Worm (Caenorhabditis elegans) whole organism, young adult: ENCODE data around the gene Y97E10AL.1.

Experiments used
- B0336.3 ChIP-seq: fragments of 200-800 bp; sonication (Bioruptor generic); IDR thresholded peaks from 2 replicates; pipeline ENCODE4 v1.3.6; 2022; ENCODE audit warnings: missing genetic modification characterization, missing compliant biosample characterization
- C06A6.2 ChIP-seq: fragments of 200-800 bp; sonication (Bioruptor generic); conservative IDR thresholded peaks from 2 replicates; pipeline ENCODE4 v1.3.6; 2022; ENCODE audit warnings: missing genetic modification characterization, missing compliant biosample characterization
- F23B12.7 ChIP-seq: sonication (generic microtip); optimal IDR thresholded peaks from 2 replicates; lab custom pipeline; 2017; ENCODE audit warnings: missing genetic modification characterization, mild to moderate bottlenecking, missing compliant biosample characterization, antibody characterized with exemption, moderate library complexity; ENCODE audit not compliant: insufficient read depth
- F33H1.4 ChIP-seq: fragments of 200-800 bp; sonication (Bioruptor generic); IDR thresholded peaks from 2 replicates; pipeline ENCODE4 v1.3.6; 2022; ENCODE audit warnings: missing genetic modification reagents, missing genetic modification characterization, missing compliant biosample characterization
- F57A8.1 ChIP-seq: fragments of 200-800 bp; sonication (Bioruptor generic); optimal IDR thresholded peaks from 2 replicates; lab custom pipeline; 2018; ENCODE audit warnings: mild to moderate bottlenecking, missing genetic modification characterization, moderate library complexity, missing compliant biosample characterization
- Y56A3A.18 ChIP-seq: fragments of 200-800 bp; sonication (Bioruptor generic); IDR thresholded peaks from 2 replicates; pipeline ENCODE4 v1.3.6; 2022; ENCODE audit warnings: missing genetic modification reagents, missing genetic modification characterization, missing compliant biosample characterization
- ceh-40 ChIP-seq: fragments of 200-800 bp; sonication (Bioruptor generic); IDR thresholded peaks from 2 replicates; pipeline ENCODE4 v1.3.6; 2022; ENCODE audit warnings: missing genetic modification characterization, missing compliant biosample characterization
- dpff-1 ChIP-seq: sonication (generic microtip); optimal IDR thresholded peaks from 2 replicates; lab custom pipeline; 2017; ENCODE audit warnings: mild to moderate bottlenecking, missing genetic modification characterization, missing compliant biosample characterization
- egrh-3 ChIP-seq: fragments of 200-800 bp; sonication (Bioruptor generic); IDR thresholded peaks from 2 replicates; pipeline ENCODE4 v1.3.6; 2022; ENCODE audit warnings: missing genetic modification reagents, missing genetic modification characterization, missing compliant biosample characterization
- hmg-1.2 ChIP-seq: fragments of 200-800 bp; sonication (Bioruptor generic); IDR thresholded peaks from 2 replicates; pipeline ENCODE4 v1.3.6; 2022; ENCODE audit warnings: missing genetic modification reagents, missing genetic modification characterization, missing compliant biosample characterization
- hrde-1 ChIP-seq: sonication (generic microtip); optimal IDR thresholded peaks from 2 replicates; lab custom pipeline; 2016; ENCODE audit warnings: missing genetic modification characterization, mild to moderate bottlenecking, missing compliant biosample characterization, moderate library complexity, missing genotype, missing genetic modification reagents, borderline replicate concordance
- hsf-1 ChIP-seq: fragments of 200-800 bp; sonication (Bioruptor generic); IDR thresholded peaks from 2 replicates; pipeline ENCODE4 v1.3.6; 2022; ENCODE audit warnings: missing genetic modification reagents, missing genetic modification characterization, missing compliant biosample characterization
- let-607 ChIP-seq, 2 experiments: fragments of 200-800 bp in 1 of 2; sonication (Bioruptor generic) in 1 of 2; sonication (generic microtip) in 1 of 2; optimal IDR thresholded peaks; 2 replicates each; lab custom pipeline; 2016 to 2018; ENCODE audit warnings: mild to moderate bottlenecking in 2 of 2, missing compliant biosample characterization in 2 of 2, missing genetic modification characterization in 2 of 2, moderate library complexity in 2 of 2, missing genotype in 1 of 2
- lsl-1 ChIP-seq: fragments of 200-800 bp; sonication (Bioruptor generic); optimal IDR thresholded peaks from 2 replicates; lab custom pipeline; 2018; ENCODE audit warnings: mild to moderate bottlenecking, missing genetic modification characterization, moderate library complexity, missing compliant biosample characterization
- madf-3 ChIP-seq: fragments of 200-800 bp; sonication (Bioruptor generic); IDR thresholded peaks from 2 replicates; pipeline ENCODE4 v1.3.6; 2022; ENCODE audit warnings: missing genetic modification reagents, missing genetic modification characterization, missing compliant biosample characterization
- madf-6 ChIP-seq: fragments of 200-800 bp; sonication (Bioruptor generic); IDR thresholded peaks from 2 replicates; pipeline ENCODE4 v1.3.6; 2022; ENCODE audit warnings: missing genetic modification reagents, missing genetic modification characterization, missing compliant biosample characterization
- madf-8 ChIP-seq: fragments of 200-800 bp; sonication (Bioruptor generic); conservative IDR thresholded peaks from 2 replicates; pipeline ENCODE4 v1.3.6; 2022; ENCODE audit warnings: missing genetic modification reagents, missing genetic modification characterization, missing compliant biosample characterization
- mes-4 ChIP-seq: sonication (generic microtip); optimal IDR thresholded peaks from 2 replicates; lab custom pipeline; 2016; ENCODE audit warnings: missing genotype, missing genetic modification characterization, missing compliant biosample characterization
- nhr-120 ChIP-seq: fragments of 200-800 bp; sonication (Bioruptor generic); IDR thresholded peaks from 2 replicates; pipeline ENCODE4 v1.3.6; 2022; ENCODE audit warnings: missing genetic modification characterization, missing compliant biosample characterization
- nhr-179 ChIP-seq: sonication (generic microtip); optimal IDR thresholded peaks from 2 replicates; lab custom pipeline; 2016; ENCODE audit warnings: mild to moderate bottlenecking, missing genetic modification characterization, missing compliant biosample characterization
- nhr-80 ChIP-seq: sonication (generic microtip); optimal IDR thresholded peaks from 2 replicates; lab custom pipeline; 2016; ENCODE audit warnings: missing genetic modification characterization, missing compliant biosample characterization
- sdz-38 ChIP-seq: sonication (generic microtip); optimal IDR thresholded peaks from 2 replicates; lab custom pipeline; 2016; ENCODE audit warnings: missing genotype, missing genetic modification characterization, missing compliant biosample characterization
- snpc-1.3 ChIP-seq: sonication (generic microtip); optimal IDR thresholded peaks from 2 replicates; lab custom pipeline; 2017; ENCODE audit warnings: missing genetic modification characterization, mild to moderate bottlenecking, missing compliant biosample characterization, antibody characterized with exemption, moderate library complexity, missing genotype, missing genetic modification reagents; ENCODE audit not compliant: insufficient read depth
- snpc-3.4 ChIP-seq: sonication (generic microtip); optimal IDR thresholded peaks from 2 replicates; lab custom pipeline; 2017; ENCODE audit warnings: missing genetic modification characterization, mild to moderate bottlenecking, missing compliant biosample characterization, antibody characterized with exemption, moderate library complexity, missing genotype, missing genetic modification reagents
- snpc-4 ChIP-seq, 5 experiments: fragments of 150-350 bp in 1 of 5; sonication (generic microtip) in 4 of 5; optimal IDR thresholded peaks; 2 replicates each; lab custom pipeline; 2014 to 2018; ENCODE audit warnings: missing genetic modification characterization in 5 of 5, missing biosample characterization in 3 of 5, antibody characterized with exemption in 2 of 5, mild to moderate bottlenecking in 2 of 5, missing compliant biosample characterization in 2 of 5, missing genotype in 2 of 5, moderate library complexity in 2 of 5, missing genetic modification reagents in 1 of 5
- somi-1 ChIP-seq: fragments of 200-800 bp; sonication (Bioruptor generic); optimal IDR thresholded peaks from 2 replicates; lab custom pipeline; 2018; ENCODE audit warnings: mild to moderate bottlenecking, missing genetic modification characterization, missing compliant biosample characterization
- unc-130 ChIP-seq: sonication (generic microtip); optimal IDR thresholded peaks from 2 replicates; lab custom pipeline; 2016; ENCODE audit warnings: missing genetic modification reagents, missing genetic modification characterization, missing compliant biosample characterization
- unc-62 ChIP-seq: fragments of 150-350 bp; optimal IDR thresholded peaks from 2 replicates; lab custom pipeline; 2014; ENCODE audit warnings: missing biosample characterization, missing genetic modification reagents, missing genetic modification characterization
- ztf-25 ChIP-seq: fragments of 200-800 bp; sonication (Bioruptor generic); IDR thresholded peaks from 2 replicates; pipeline ENCODE4 v1.3.6; 2022; ENCODE audit warnings: missing genetic modification reagents, missing genetic modification characterization, missing compliant biosample characterization
- ztf-28 ChIP-seq: fragments of 200-800 bp; sonication (Bioruptor generic); IDR thresholded peaks from 2 replicates; pipeline ENCODE4 v1.3.6; 2022; ENCODE audit warnings: missing genetic modification reagents, missing genetic modification characterization, missing compliant biosample characterization

Y97E10AL.1 gene

ce11 chrV:8000929-8001513 is 15.1 kb downstream of the Y97E10AL.1 start, which contains the start of gene Y97E10AR.1 (continued):
- TF ChIP-seq mes-4, result no peak
- no peak for TF ChIP-seq lsl-1 (GFP tag; lab: Kevin White, UChicago)
- TF ChIP-seq, all 124 proteins: peak for 31

ce11 chrV:8005000-8005399 is 19.0 kb downstream of the Y97E10AL.1 start, which contains the start of gene Y97E10AR.8:
Y97E10AR.8 (plus strand) TSS chrV:8005300.
- TF ChIP-seq somi-1 (no peak), nhr-120 (GFP tag; lab: Robert Waterston, UW) (no peak)

ce11 chrV:8007460-8008292 is 21.7 kb downstream of the Y97E10AL.1 start, which contains the start of gene Y97E10AR.3:
Y97E10AR.3 (minus strand) TSS chrV:8007510.
- TF ChIP-seq nhr-80 (tag; lab: Kevin White, UChicago) (peak; percentile 3), hsf-1 (0 out of 2 replicates have a peak, but pooled peaks have one; percentile 8), let-607 (tag; optimal IDR thresholded peaks at IDR 0.05; lab: Kevin White, UChicago) (no peak), snpc-3.4 (tag; lab: Kevin White, UChicago) (peak; percentile 6), B0336.3 (GFP tag; lab: Robert Waterston, UW) (0 out of 2 replicates have a peak, but pooled peaks have one; percentile 40), sdz-38 (tag; lab: Kevin White, UChicago) (no peak), ztf-25 (0 out of 2 replicates have a peak, but pooled peaks have one; percentile 20), hrde-1 (tag; lab: Kevin White, UChicago) (no peak), F57A8.1 (GFP tag; lab: Kevin White, UChicago) (no peak), nhr-179 (tag; lab: Kevin White, UChicago) (no peak), unc-130 (GFP tag; lab: Kevin White, UChicago) (no peak)
- TF ChIP-seq, all 124 proteins: peak for 5

ce11 chrV:8010103-8010502 is 24.1 kb downstream of the Y97E10AL.1 start, which contains the start of gene Y97E10AR.4:
Y97E10AR.4 (minus strand) TSS chrV:8010233.
- no peak for TF ChIP-seq madf-3 (GFP tag; lab: Robert Waterston, UW)
- no peak for TF ChIP-seq ceh-40
- 0 out of 2 replicates have a peak, but pooled peaks have one; percentile 7 for TF ChIP-seq hmg-1.2 (GFP tag; lab: Robert Waterston, UW)
- no peak for TF ChIP-seq C06A6.2
- TF ChIP-seq dpff-1 (tag; lab: Kevin White, UChicago), result no peak
- TF ChIP-seq lsl-1 (GFP tag; lab: Kevin White, UChicago), result peak; percentile 66
- no peak for TF ChIP-seq ztf-28
- TF ChIP-seq F23B12.7 (tag; lab: Kevin White, UChicago), result no peak
- peak; percentile 8 for TF ChIP-seq snpc-1.3 (tag; lab: Kevin White, UChicago)
- TF ChIP-seq madf-6 (GFP tag; lab: Robert Waterston, UW), result peak; percentile 39; the same call in 1 of the 2 replicates
- TF ChIP-seq snpc-4 (GFP tag; optimal IDR thresholded peaks at IDR 0.05; lab: Kevin White, UChicago), result no peak
- peak in 1 of 4 experiments; percentile 6 for TF ChIP-seq snpc-4 (tag; optimal IDR thresholded peaks at IDR 0.05; lab: Kevin White, UChicago)
- TF ChIP-seq egrh-3, result no peak
- no peak for TF ChIP-seq unc-62 (GFP tag; lab: Kevin White, UChicago)
- 0 out of 2 replicates have a peak, but pooled peaks have one; percentile 26 for TF ChIP-seq madf-8 (GFP tag; lab: Robert Waterston, UW)
- peak; percentile 57 for TF ChIP-seq F33H1.4 (GFP tag; lab: Robert Waterston, UW)
- no peak for TF ChIP-seq Y56A3A.18 (GFP tag; lab: Robert Waterston, UW)
